Worm (Caenorhabditis elegans) whole organism, L4 larva: ENCODE measurements around the gene K08D12.3.

Experiments used
- F37D6.2 ChIP-seq: sonication (generic microtip); optimal IDR thresholded peaks from 2 replicates; lab custom pipeline; 2016; ENCODE audit warnings: mild to moderate bottlenecking, missing genetic modification characterization, missing compliant biosample characterization
- T26A8.4 ChIP-seq: fragments of 200-800 bp; sonication (Bioruptor generic); IDR thresholded peaks from 2 replicates; pipeline ENCODE4 v1.3.6; 2022; ENCODE audit warnings: missing genetic modification characterization, missing compliant biosample characterization
- Y48G9A.11 ChIP-seq: fragments of 200-800 bp; sonication (Bioruptor generic); IDR thresholded peaks from 2 replicates; pipeline ENCODE4 v1.3.6; 2022; ENCODE audit warnings: missing genetic modification reagents, missing genetic modification characterization, missing compliant biosample characterization
- Y75B8A.6 ChIP-seq: fragments of 200-800 bp; sonication (Bioruptor generic); IDR thresholded peaks from 2 replicates; pipeline ENCODE4 v1.3.6; 2022; ENCODE audit warnings: missing genetic modification reagents, missing genetic modification characterization, missing compliant biosample characterization
- attf-4 ChIP-seq: sonication (generic microtip); optimal IDR thresholded peaks from 3 replicates; lab custom pipeline; 2017; ENCODE audit warnings: missing biosample characterization, missing genetic modification characterization
- ceh-32 ChIP-seq: sonication (generic microtip); optimal IDR thresholded peaks from 2 replicates; lab custom pipeline; 2016; ENCODE audit warnings: mild to moderate bottlenecking, missing genetic modification characterization, missing compliant biosample characterization; ENCODE audit not compliant: poor library complexity
- ceh-62 ChIP-seq: sonication (generic microtip); optimal IDR thresholded peaks from 2 replicates; lab custom pipeline; 2017; ENCODE audit warnings: missing biosample characterization, missing genetic modification characterization
- daf-12 ChIP-seq: fragments of 150-350 bp; optimal IDR thresholded peaks from 2 replicates; lab custom pipeline; 2014; ENCODE audit warnings: missing biosample characterization, missing genetic modification reagents, missing genetic modification characterization
- daf-19 ChIP-seq: fragments of 200-800 bp; sonication (Bioruptor generic); conservative IDR thresholded peaks from 2 replicates; pipeline ENCODE4 v1.3.6; 2022; ENCODE audit warnings: missing genetic modification characterization, missing compliant biosample characterization
- dmd-8 ChIP-seq: fragments of 200-800 bp; sonication (Bioruptor generic); IDR thresholded peaks from 2 replicates; pipeline ENCODE4 v1.3.6; 2022; ENCODE audit warnings: missing genetic modification characterization, missing compliant biosample characterization
- dpl-1 ChIP-seq: fragments of 150-350 bp; optimal IDR thresholded peaks from 2 replicates; lab custom pipeline; 2014; ENCODE audit warnings: missing biosample characterization, missing genetic modification reagents, missing genetic modification characterization
- duxl-1 ChIP-seq: sonication (generic microtip); optimal IDR thresholded peaks from 2 replicates; lab custom pipeline; 2016; ENCODE audit warnings: mild to moderate bottlenecking, missing genetic modification characterization, moderate library complexity, missing compliant biosample characterization; ENCODE audit not compliant: poor library complexity
- dve-1 ChIP-seq: sonication (generic microtip); optimal IDR thresholded peaks from 2 replicates; lab custom pipeline; 2017; ENCODE audit warnings: antibody characterized with exemption, mild to moderate bottlenecking, missing genetic modification characterization, missing compliant biosample characterization; ENCODE audit not compliant: insufficient read depth
- egl-27 ChIP-seq: sonication (generic microtip); optimal IDR thresholded peaks from 3 replicates; lab custom pipeline; 2017; ENCODE audit warnings: missing biosample characterization, missing genetic modification reagents, missing genetic modification characterization
- fos-1 ChIP-seq: fragments of 150-350 bp; optimal IDR thresholded peaks from 2 replicates; lab custom pipeline; 2014; ENCODE audit warnings: missing biosample characterization, missing genetic modification characterization
- hlh-11 ChIP-seq: fragments of 200-800 bp; sonication (Bioruptor generic); optimal IDR thresholded peaks from 2 replicates; lab custom pipeline; 2018; ENCODE audit warnings: mild to moderate bottlenecking, missing genetic modification characterization, missing compliant biosample characterization
- hlh-30 ChIP-seq: sonication (generic microtip); optimal IDR thresholded peaks from 2 replicates; lab custom pipeline; 2017; ENCODE audit warnings: antibody characterized with exemption, mild to moderate bottlenecking, missing genetic modification characterization, missing compliant biosample characterization; ENCODE audit not compliant: insufficient read depth
- hmg-1.1 ChIP-seq: fragments of 200-800 bp; sonication (Bioruptor generic); IDR thresholded peaks from 2 replicates; pipeline ENCODE4 v1.3.6; 2022; ENCODE audit warnings: missing genetic modification reagents, missing genetic modification characterization, missing compliant biosample characterization
- jun-1 ChIP-seq: fragments of 150-350 bp; optimal IDR thresholded peaks from 2 replicates; lab custom pipeline; 2014; ENCODE audit warnings: missing biosample characterization, missing genetic modification reagents, missing genetic modification characterization
- lim-7 ChIP-seq: fragments of 200-800 bp; sonication (Bioruptor generic); IDR thresholded peaks from 2 replicates; pipeline ENCODE4 v1.3.6; 2022; ENCODE audit warnings: missing genetic modification characterization, missing compliant biosample characterization
- lin-13 ChIP-seq: fragments of 150-350 bp; optimal IDR thresholded peaks from 2 replicates; lab custom pipeline; 2014; ENCODE audit warnings: missing biosample characterization, missing genetic modification reagents, missing genetic modification characterization
- lin-29 ChIP-seq: fragments of 200-800 bp; sonication (Bioruptor generic); IDR thresholded peaks from 2 replicates; pipeline ENCODE4 v1.3.6; 2022; ENCODE audit warnings: missing genetic modification reagents, missing genetic modification characterization, missing compliant biosample characterization
- lin-38 ChIP-seq: fragments of 200-800 bp; sonication (Bioruptor generic); IDR thresholded peaks from 2 replicates; pipeline ENCODE4 v1.3.6; 2022; ENCODE audit warnings: missing genetic modification reagents, missing genetic modification characterization, missing compliant biosample characterization
- lin-39 ChIP-seq: fragments of 150-350 bp; optimal IDR thresholded peaks from 2 replicates; lab custom pipeline; 2014; ENCODE audit warnings: missing biosample characterization, missing genetic modification reagents, missing genetic modification characterization
- lir-3 ChIP-seq: sonication (generic microtip); optimal IDR thresholded peaks from 2 replicates; lab custom pipeline; 2016; ENCODE audit warnings: mild to moderate bottlenecking, missing genetic modification characterization, missing compliant biosample characterization
- lsy-2 ChIP-seq, 2 experiments: fragments of 150-350 bp in 1 of 2; sonication (generic microtip) in 1 of 2; optimal IDR thresholded peaks; 2 replicates each; lab custom pipeline; 2014 to 2017; ENCODE audit warnings: missing biosample characterization in 2 of 2, missing genetic modification characterization in 2 of 2
- madf-5 ChIP-seq, 2 experiments: fragments of 200-800 bp; sonication (Bioruptor generic); IDR thresholded peaks; 2 replicates each; pipeline ENCODE4 v1.3.6; 2022; ENCODE audit warnings: missing compliant biosample characterization in 2 of 2, missing genetic modification characterization in 2 of 2
- madf-9 ChIP-seq: fragments of 200-800 bp; sonication (Bioruptor generic); conservative IDR thresholded peaks from 2 replicates; pipeline ENCODE4 v1.3.6; 2022; ENCODE audit warnings: missing genetic modification reagents, missing genetic modification characterization, missing compliant biosample characterization
- mdt-29 ChIP-seq: fragments of 200-800 bp; sonication (Bioruptor generic); IDR thresholded peaks from 2 replicates; pipeline ENCODE4 v1.3.6; 2022; ENCODE audit warnings: missing genetic modification reagents, missing genetic modification characterization, missing compliant biosample characterization
- mep-1 ChIP-seq: fragments of 150-350 bp; sonication (generic microtip); optimal IDR thresholded peaks from 3 replicates; lab custom pipeline; 2014; ENCODE audit warnings: missing biosample characterization, missing genetic modification characterization
- mes-2 ChIP-seq: sonication (generic microtip); optimal IDR thresholded peaks from 2 replicates; lab custom pipeline; 2016; ENCODE audit warnings: missing genotype, mild to moderate bottlenecking, missing genetic modification characterization, missing compliant biosample characterization; ENCODE audit not compliant: poor library complexity, severe bottlenecking
- nhr-237 ChIP-seq: sonication (generic microtip); optimal IDR thresholded peaks from 2 replicates; lab custom pipeline; 2017; ENCODE audit warnings: missing biosample characterization, missing genetic modification characterization
- nhr-25 ChIP-seq: sonication (generic microtip); optimal IDR thresholded peaks from 2 replicates; lab custom pipeline; 2017; ENCODE audit warnings: missing genetic modification characterization, mild to moderate bottlenecking, missing compliant biosample characterization, antibody characterized with exemption, moderate library complexity, borderline replicate concordance; ENCODE audit not compliant: insufficient read depth
- nhr-28 ChIP-seq: fragments of 150-350 bp; optimal IDR thresholded peaks from 2 replicates; lab custom pipeline; 2014; ENCODE audit warnings: missing biosample characterization, missing genetic modification characterization
- nhr-41 ChIP-seq: fragments of 200-800 bp; sonication (Bioruptor generic); IDR thresholded peaks from 2 replicates; pipeline ENCODE4 v1.3.6; 2022; ENCODE audit warnings: missing genetic modification reagents, missing genetic modification characterization, missing compliant biosample characterization
- nhr-42 ChIP-seq: fragments of 200-800 bp; sonication (Bioruptor generic); IDR thresholded peaks from 2 replicates; pipeline ENCODE4 v1.3.6; 2022; ENCODE audit warnings: missing genetic modification characterization, missing compliant biosample characterization
- nhr-77 ChIP-seq: fragments of 150-350 bp; optimal IDR thresholded peaks from 2 replicates; lab custom pipeline; 2014; ENCODE audit warnings: missing biosample characterization, missing genetic modification characterization
- rbr-2 ChIP-seq: sonication (generic microtip); optimal IDR thresholded peaks from 2 replicates; lab custom pipeline; 2016; ENCODE audit warnings: missing genotype, missing genetic modification characterization, missing compliant biosample characterization
- sdz-12 ChIP-seq: fragments of 200-800 bp; sonication (Bioruptor generic); optimal IDR thresholded peaks from 2 replicates; lab custom pipeline; 2018; ENCODE audit warnings: mild to moderate bottlenecking, missing genetic modification characterization, missing compliant biosample characterization
- skn-1 ChIP-seq: fragments of 150-350 bp; optimal IDR thresholded peaks from 2 replicates; lab custom pipeline; 2014; ENCODE audit warnings: missing biosample characterization, missing genetic modification characterization
- snpc-4 ChIP-seq: fragments of 150-350 bp; optimal IDR thresholded peaks from 2 replicates; lab custom pipeline; 2014; ENCODE audit warnings: missing biosample characterization, missing genetic modification characterization
- spr-3 ChIP-seq: fragments of 200-800 bp; sonication (Bioruptor generic); optimal IDR thresholded peaks from 2 replicates; lab custom pipeline; 2018; ENCODE audit warnings: mild to moderate bottlenecking, missing genetic modification characterization, missing compliant biosample characterization
- unc-130 ChIP-seq: sonication (generic microtip); optimal IDR thresholded peaks from 2 replicates; lab custom pipeline; 2016; ENCODE audit warnings: missing genetic modification reagents, missing genetic modification characterization, missing compliant biosample characterization
- unc-62 ChIP-seq, 3 experiments: fragments of 150-350 bp in 1 of 3; sonication (generic microtip); optimal IDR thresholded peaks in 2 of 3; peaks in 1 of 3; 1 replicate in 1 of 3; 2 replicates in 2 of 3; lab custom pipeline; 2014 to 2017; ENCODE audit warnings: missing biosample characterization in 3 of 3, missing genetic modification characterization in 3 of 3, missing genetic modification reagents in 3 of 3, missing genotype in 1 of 3
- vab-7 ChIP-seq: fragments of 200-800 bp; sonication (Bioruptor generic); IDR thresholded peaks from 2 replicates; pipeline ENCODE4 v1.3.6; 2022; ENCODE audit warnings: missing genetic modification reagents, missing genetic modification characterization, missing compliant biosample characterization
- zag-1 ChIP-seq: fragments of 150-350 bp; optimal IDR thresholded peaks from 2 replicates; lab custom pipeline; 2014; ENCODE audit warnings: missing biosample characterization, missing genetic modification characterization
- zfp-3 ChIP-seq: fragments of 200-800 bp; sonication (Bioruptor generic); conservative IDR thresholded peaks from 2 replicates; pipeline ENCODE4 v1.3.6; 2022; ENCODE audit warnings: missing genetic modification reagents, missing genetic modification characterization, missing compliant biosample characterization
- zip-11 ChIP-seq: fragments of 200-800 bp; sonication (Bioruptor generic); IDR thresholded peaks from 2 replicates; pipeline ENCODE4 v1.3.6; 2022; ENCODE audit warnings: missing genetic modification characterization, missing compliant biosample characterization
- zip-2 ChIP-seq: fragments of 150-350 bp; optimal IDR thresholded peaks from 2 replicates; lab custom pipeline; 2014; ENCODE audit warnings: missing biosample characterization, missing genetic modification characterization
- ztf-7 ChIP-seq: fragments of 150-350 bp; optimal IDR thresholded peaks from 2 replicates; lab custom pipeline; 2014; ENCODE audit warnings: missing biosample characterization, missing genetic modification characterization

The K08D12.3 gene

ce11 chrIV:1739366-1740104 lies 29.5 kb downstream of the K08D12.3 start (continued):
- TF ChIP-seq sdz-12 (GFP tag; lab: Kevin White, UChicago), result no peak
- no peak for TF ChIP-seq egl-27 (tag; lab: Kevin White, UChicago)
- no peak for TF ChIP-seq nhr-41 (GFP tag; lab: Robert Waterston, UW)
- no peak for TF ChIP-seq spr-3
- peak; percentile 3 for TF ChIP-seq dpl-1 (GFP tag; lab: Kevin White, UChicago)
- no peak for TF ChIP-seq daf-12
- TF ChIP-seq nhr-25 (tag; lab: Kevin White, UChicago), result no peak
- peak; percentile 40 for TF ChIP-seq mes-2 (tag; lab: Kevin White, UChicago)
- peak; percentile 42 for TF ChIP-seq dve-1 (tag; lab: Kevin White, UChicago)
- no peak for TF ChIP-seq zfp-3 (GFP tag; lab: Robert Waterston, UW)
- peak; percentile 50; the same call in 1 of the 2 replicates for TF ChIP-seq hmg-1.1
- peak; percentile 61 for TF ChIP-seq hlh-11 (tag; lab: Kevin White, UChicago)
- no peak for TF ChIP-seq lim-7
- no peak for TF ChIP-seq jun-1 (tag; lab: Kevin White, UChicago)
- peak; percentile 75 for TF ChIP-seq hlh-30 (tag; lab: Kevin White, UChicago)
- TF ChIP-seq fos-1 (tag; lab: Kevin White, UChicago), result no peak
- TF ChIP-seq ztf-7 (tag; lab: Kevin White, UChicago), result no peak
- TF ChIP-seq madf-5 (GFP tag; IDR thresholded peaks at IDR 0.05; lab: Robert Waterston, UW), result no peak
- TF ChIP-seq duxl-1, result no peak
- TF ChIP-seq unc-130 (GFP tag; lab: Kevin White, UChicago), result no peak
- peak in 1 of 2 experiments; percentile 77 for TF ChIP-seq unc-62 (GFP tag; optimal IDR thresholded peaks at IDR 0.05 in 1 of 2; lab: Kevin White, UChicago)
- TF ChIP-seq unc-62 (tag; optimal IDR thresholded peaks at IDR 0.05; lab: Kevin White, UChicago), result no peak
- no peak for TF ChIP-seq vab-7
- TF ChIP-seq lsy-2 (tag; optimal IDR thresholded peaks at IDR 0.05; lab: Kevin White, UChicago), result no peak
- no peak for TF ChIP-seq lin-29 (GFP tag; lab: Robert Waterston, UW)
- TF ChIP-seq dmd-8, result no peak
- TF ChIP-seq ceh-32 (tag; lab: Kevin White, UChicago), result no peak
- TF ChIP-seq Y75B8A.6 (GFP tag; lab: Robert Waterston, UW), result no peak
- no peak for TF ChIP-seq Y48G9A.11 (GFP tag; lab: Robert Waterston, UW)
- TF ChIP-seq lir-3 (tag; lab: Kevin White, UChicago), result no peak
- no peak for TF ChIP-seq attf-4 (tag; lab: Kevin White, UChicago)
- TF ChIP-seq mep-1 (tag; lab: Kevin White, UChicago), result no peak
- TF ChIP-seq nhr-28 (tag; lab: Kevin White, UChicago), result peak; percentile 18
- TF ChIP-seq T26A8.4 (GFP tag; lab: Robert Waterston, UW), result no peak
- no peak for TF ChIP-seq nhr-237
- TF ChIP-seq lin-39 (tag; lab: Kevin White, UChicago), result no peak
- no peak for TF ChIP-seq snpc-4 (tag; lab: Kevin White, UChicago)
- no peak for TF ChIP-seq zip-2 (tag; lab: Kevin White, UChicago)
- TF ChIP-seq skn-1 (tag; lab: Kevin White, UChicago), result no peak
- TF ChIP-seq mdt-29, result no peak
- no peak for TF ChIP-seq lin-13 (GFP tag; lab: Kevin White, UChicago)
- no peak for TF ChIP-seq nhr-42
- no peak for TF ChIP-seq zip-11 (GFP tag; lab: Robert Waterston, UW)
- TF ChIP-seq zag-1 (tag; lab: Kevin White, UChicago), result no peak
- peak; percentile 59 for TF ChIP-seq lin-38
- TF ChIP-seq ceh-62 (tag; lab: Kevin White, UChicago), result no peak
- no peak for TF ChIP-seq daf-19 (GFP tag; lab: Robert Waterston, UW)
- no peak for TF ChIP-seq nhr-77 (tag; lab: Kevin White, UChicago)
- peak; percentile 47; the same call in 1 of the 2 replicates for TF ChIP-seq madf-9 (GFP tag; lab: Robert Waterston, UW)
- no peak for TF ChIP-seq F37D6.2
- TF ChIP-seq rbr-2 (tag; lab: Kevin White, UChicago), result no peak
